Fruit fly (Drosophila melanogaster) whole organism, pupa: ENCODE data around the gene CycA.

Experiments
- CG9948 ChIP-seq: fragments of 200-800 bp; sonication (Bioruptor generic); optimal IDR thresholded peaks from 2 replicates; lab custom pipeline; 2018; ENCODE audit warnings: missing biosample characterization, mild to moderate bottlenecking, missing genetic modification characterization, moderate library complexity
- EcR ChIP-seq: fragments of 200-800 bp; sonication (Bioruptor generic); optimal IDR thresholded peaks from 3 replicates; lab custom pipeline; 2019; ENCODE audit warnings: missing biosample characterization, missing genetic modification characterization, mild to moderate bottlenecking, moderate library complexity, missing genetic modification reagents

dm6 chr3L:11847703-11848102 is 14.3 kb upstream of the CycA start, which contains the start of gene CG12521:
- TF ChIP-seq EcR (GFP tag; lab: Kevin White, UChicago) (no peak), CG9948 (tag; lab: Kevin White, UChicago) (no peak)
